Worm (Caenorhabditis elegans) whole organism, L4 larva: ENCODE data around the gene magi-1.

Experiments used
- F49E8.2 ChIP-seq: sonication (generic microtip); optimal IDR thresholded peaks from 2 replicates; lab custom pipeline; 2016; ENCODE audit warnings: missing compliant biosample characterization, mild to moderate bottlenecking, missing genetic modification characterization, borderline replicate concordance
- daf-8 ChIP-seq: fragments of 200-800 bp; sonication (Bioruptor generic); IDR thresholded peaks from 2 replicates; pipeline ENCODE4 v1.3.6; 2022; ENCODE audit warnings: missing genetic modification characterization, missing compliant biosample characterization
- dpl-1 ChIP-seq: fragments of 150-350 bp; optimal IDR thresholded peaks from 2 replicates; lab custom pipeline; 2014; ENCODE audit warnings: missing biosample characterization, missing genetic modification reagents, missing genetic modification characterization
- jun-1 ChIP-seq: fragments of 150-350 bp; optimal IDR thresholded peaks from 2 replicates; lab custom pipeline; 2014; ENCODE audit warnings: missing biosample characterization, missing genetic modification reagents, missing genetic modification characterization
- lin-39 ChIP-seq: fragments of 150-350 bp; optimal IDR thresholded peaks from 2 replicates; lab custom pipeline; 2014; ENCODE audit warnings: missing biosample characterization, missing genetic modification reagents, missing genetic modification characterization
- madf-5 ChIP-seq, 2 experiments: fragments of 200-800 bp; sonication (Bioruptor generic); IDR thresholded peaks; 2 replicates each; pipeline ENCODE4 v1.3.6; 2022; ENCODE audit warnings: missing compliant biosample characterization in 2 of 2, missing genetic modification characterization in 2 of 2
- nhr-28 ChIP-seq: fragments of 150-350 bp; optimal IDR thresholded peaks from 2 replicates; lab custom pipeline; 2014; ENCODE audit warnings: missing biosample characterization, missing genetic modification characterization

- no peak for TF ChIP-seq nhr-28 (tag; lab: Kevin White, UChicago)
- no peak for TF ChIP-seq madf-5 (GFP tag; IDR thresholded peaks at IDR 0.05; lab: Robert Waterston, UW)
- no peak for TF ChIP-seq F49E8.2 (tag; lab: Kevin White, UChicago)
- TF ChIP-seq dpl-1 (GFP tag; lab: Kevin White, UChicago) = no peak
- no peak for TF ChIP-seq lin-39 (tag; lab: Kevin White, UChicago)
- TF ChIP-seq jun-1 (tag; lab: Kevin White, UChicago) = no peak
- TF ChIP-seq daf-8 (GFP tag; lab: Robert Waterston, UW) = no peak
These were observed 45.0 kb downstream of the magi-1 start for ce11 chrIV:11759852-11760251.
